Fruit fly (Drosophila melanogaster) whole organism, embryonic: ENCODE results near the gene CG43407.

ENCODE experiments used
- BEAF-32 ChIP-seq: fragments of 200-800 bp; sonication (Bioruptor generic); optimal IDR thresholded peaks from 3 replicates; lab custom pipeline; 2017; ENCODE audit warnings: missing biosample characterization, missing genetic modification characterization, mild to moderate bottlenecking, moderate library complexity, missing genetic modification reagents
- CG10274 ChIP-seq: fragments of 200-800 bp; sonication (Bioruptor generic); optimal IDR thresholded peaks from 3 replicates; lab custom pipeline; 2017; ENCODE audit warnings: missing biosample characterization, mild to moderate bottlenecking, missing genetic modification characterization
- CG10366 ChIP-seq: fragments of 200-800 bp; sonication (Bioruptor generic); IDR thresholded peaks from 2 replicates; pipeline ENCODE4 v1.3.6; 2022; ENCODE audit warnings: missing biosample characterization, missing genetic modification characterization
- CG11560 ChIP-seq: fragments of 200-800 bp; sonication (Bioruptor generic); IDR thresholded peaks from 3 replicates; pipeline ENCODE4 v1.3.6; 2022; ENCODE audit warnings: missing biosample characterization, missing genetic modification characterization
- CG12071 ChIP-seq: fragments of 200-800 bp; sonication (Bioruptor generic); optimal IDR thresholded peaks from 3 replicates; lab custom pipeline; 2018; ENCODE audit warnings: missing biosample characterization, mild to moderate bottlenecking, missing genetic modification characterization
- CG1647 ChIP-seq: fragments of 200-800 bp; sonication (Bioruptor generic); optimal IDR thresholded peaks from 3 replicates; lab custom pipeline; 2016; ENCODE audit warnings: missing biosample characterization, missing genetic modification characterization
- CG16863 ChIP-seq: fragments of 200-800 bp; sonication (Bioruptor generic); optimal IDR thresholded peaks from 3 replicates; lab custom pipeline; 2016; ENCODE audit warnings: missing biosample characterization, missing genetic modification characterization
- CG17186 ChIP-seq: fragments of 200-800 bp; sonication (Bioruptor generic); optimal IDR thresholded peaks from 3 replicates; lab custom pipeline; 2017; ENCODE audit warnings: missing biosample characterization, missing genetic modification reagents, missing genetic modification characterization
- CG17385 ChIP-seq: fragments of 200-800 bp; sonication (Bioruptor generic); optimal IDR thresholded peaks from 3 replicates; lab custom pipeline; 2018; ENCODE audit warnings: missing biosample characterization, mild to moderate bottlenecking, missing genetic modification characterization
- CG18262 ChIP-seq: fragments of 200-800 bp; optimal IDR thresholded peaks from 3 replicates; lab custom pipeline; 2019; ENCODE audit warnings: missing biosample characterization, mild to moderate bottlenecking, missing genetic modification characterization, moderate library complexity
- CG3065 ChIP-seq: fragments of 200-800 bp; sonication (Bioruptor generic); optimal IDR thresholded peaks from 2 replicates; lab custom pipeline; 2016; ENCODE audit warnings: missing biosample characterization, missing genetic modification characterization
- CG31388 ChIP-seq: fragments of 200-800 bp; sonication (Bioruptor generic); optimal IDR thresholded peaks from 2 replicates; lab custom pipeline; 2016; ENCODE audit warnings: missing biosample characterization, missing genetic modification characterization
- CG3163 ChIP-seq: fragments of 200-800 bp; sonication (Bioruptor generic); optimal IDR thresholded peaks from 3 replicates; lab custom pipeline; 2016; ENCODE audit warnings: missing biosample characterization, missing genetic modification characterization
- CG4424 ChIP-seq: fragments of 200-800 bp; sonication (Bioruptor generic); optimal IDR thresholded peaks from 3 replicates; lab custom pipeline; 2016; ENCODE audit warnings: missing biosample characterization, missing genetic modification characterization
- CG4730 ChIP-seq: fragments of 200-800 bp; sonication (Bioruptor generic); IDR thresholded peaks from 2 replicates; pipeline ENCODE4 v1.3.6; 2022; ENCODE audit warnings: missing biosample characterization, missing genetic modification characterization
- CG7786 ChIP-seq: fragments of 200-800 bp; sonication (Bioruptor generic); optimal IDR thresholded peaks from 2 replicates; lab custom pipeline; 2016; ENCODE audit warnings: missing biosample characterization, missing genetic modification characterization
- CG7839 ChIP-seq: fragments of 200-800 bp; sonication (Bioruptor generic); optimal IDR thresholded peaks from 3 replicates; lab custom pipeline; 2018; ENCODE audit warnings: missing biosample characterization, mild to moderate bottlenecking, missing genetic modification characterization, moderate library complexity
- CG8765 ChIP-seq: fragments of 200-800 bp; sonication (Bioruptor generic); IDR thresholded peaks from 2 replicates; pipeline ENCODE4 v1.3.6; 2022; ENCODE audit warnings: missing biosample characterization, missing genetic modification characterization
- CTCF ChIP-seq: fragments of 200-800 bp; sonication (Bioruptor generic); optimal IDR thresholded peaks from 2 replicates; lab custom pipeline; 2017; ENCODE audit warnings: missing biosample characterization, mild to moderate bottlenecking, missing genetic modification characterization, moderate library complexity
- Dfd ChIP-seq, 2 experiments: fragments of >200 bp; optimal IDR thresholded peaks; 2 replicates each; lab custom pipeline; 2017; ENCODE audit warnings: missing biosample characterization in 2 of 2, missing genetic modification characterization in 2 of 2
- Dip2 ChIP-seq: fragments of 200-800 bp; sonication (Bioruptor generic); IDR thresholded peaks from 2 replicates; pipeline ENCODE4 v1.3.6; 2022; ENCODE audit warnings: missing biosample characterization, missing genetic modification characterization
- Drgx ChIP-seq: fragments of 200-800 bp; sonication (Bioruptor generic); IDR thresholded peaks from 2 replicates; pipeline ENCODE4 v1.3.6; 2022; ENCODE audit warnings: missing biosample characterization, missing genetic modification characterization
- GATAe ChIP-seq: fragments of 200-800 bp; sonication (Bioruptor generic); conservative IDR thresholded peaks from 2 replicates; pipeline ENCODE4 v1.3.6; 2022; ENCODE audit warnings: missing biosample characterization, missing genetic modification characterization
- HHEX ChIP-seq: fragments of 200-800 bp; sonication (Bioruptor generic); optimal IDR thresholded peaks from 3 replicates; lab custom pipeline; 2017; ENCODE audit warnings: missing biosample characterization, mild to moderate bottlenecking, missing genetic modification characterization, missing genetic modification reagents
- Hmr ChIP-seq: fragments of 200-800 bp; sonication (Bioruptor generic); optimal IDR thresholded peaks from 3 replicates; lab custom pipeline; 2017; ENCODE audit warnings: mild to moderate bottlenecking, missing biosample characterization, missing genetic modification reagents, missing genetic modification characterization
- Med ChIP-seq: fragments of 200-800 bp; sonication (Bioruptor generic); peaks from one replicate; lab custom pipeline; 2016; ENCODE audit warnings: missing biosample characterization, missing genetic modification characterization, mild to moderate bottlenecking, inconsistent platforms, moderate library complexity
- NK7.1 ChIP-seq: fragments of 200-800 bp; sonication (Bioruptor generic); optimal IDR thresholded peaks from 3 replicates; lab custom pipeline; 2016; ENCODE audit warnings: missing biosample characterization, missing genetic modification characterization
- NfI ChIP-seq: fragments of 200-800 bp; sonication (Bioruptor generic); optimal IDR thresholded peaks from 3 replicates; lab custom pipeline; 2018; ENCODE audit warnings: missing biosample characterization, mild to moderate bottlenecking, missing genetic modification characterization, moderate library complexity
- Ptx1 ChIP-seq: fragments of 200-800 bp; sonication (Bioruptor generic); IDR thresholded peaks from 2 replicates; pipeline ENCODE4 v1.3.6; 2022; ENCODE audit warnings: missing biosample characterization, missing genetic modification characterization
- Ravus ChIP-seq: fragments of 200-800 bp; sonication (Bioruptor generic); IDR thresholded peaks from 2 replicates; pipeline ENCODE4 v1.3.6; 2022; ENCODE audit warnings: missing biosample characterization, missing genetic modification characterization
- Taf1 ChIP-seq: fragments of 200-800 bp; sonication (Bioruptor generic); IDR thresholded peaks from 2 replicates; pipeline ENCODE4 v1.3.6; 2022; ENCODE audit warnings: missing biosample characterization, missing genetic modification characterization
- Xrp1 ChIP-seq: fragments of 200-800 bp; sonication (Bioruptor generic); IDR thresholded peaks from 2 replicates; pipeline ENCODE4 v1.3.6; 2022; ENCODE audit warnings: missing biosample characterization, missing genetic modification characterization
- al ChIP-seq: fragments of 200-800 bp; sonication (Bioruptor generic); IDR thresholded peaks from 2 replicates; pipeline ENCODE4 v1.3.6; 2022; ENCODE audit warnings: missing biosample characterization, missing genetic modification characterization
- ara ChIP-seq: fragments of 200-800 bp; sonication (Bioruptor generic); IDR thresholded peaks from 2 replicates; pipeline ENCODE4 v1.3.6; 2022; ENCODE audit warnings: missing biosample characterization, missing genetic modification characterization
- bcd ChIP-seq: fragments of 200-800 bp; sonication (Bioruptor generic); optimal IDR thresholded peaks from 2 replicates; lab custom pipeline; 2017; ENCODE audit warnings: missing biosample characterization, mild to moderate bottlenecking, missing genetic modification characterization
- bsh ChIP-seq, 2 experiments: fragments of 200-800 bp; sonication (Bioruptor generic); optimal IDR thresholded peaks; 2 replicates each; lab custom pipeline; 2017 to 2018; ENCODE audit warnings: mild to moderate bottlenecking in 2 of 2, missing biosample characterization in 2 of 2, missing genetic modification characterization in 2 of 2, moderate library complexity in 1 of 2
- chif ChIP-seq, 2 experiments: fragments of 200-800 bp; sonication (Bioruptor generic); optimal IDR thresholded peaks; 3 replicates each; lab custom pipeline; 2016; ENCODE audit warnings: missing biosample characterization in 2 of 2, missing genetic modification characterization in 2 of 2
- ci ChIP-seq: fragments of 200-800 bp; sonication (Bioruptor generic); IDR thresholded peaks from 3 replicates; pipeline ENCODE4 v1.3.6; 2022; ENCODE audit warnings: missing biosample characterization, missing genetic modification characterization
- danr ChIP-seq: fragments of 200-800 bp; sonication (Bioruptor generic); IDR thresholded peaks from 2 replicates; pipeline ENCODE4 v1.3.6; 2022; ENCODE audit warnings: missing biosample characterization, missing genetic modification characterization
- gcm ChIP-seq: fragments of 200-800 bp; sonication (Bioruptor generic); optimal IDR thresholded peaks from 2 replicates; lab custom pipeline; 2019; ENCODE audit warnings: missing biosample characterization, mild to moderate bottlenecking, missing genetic modification characterization, moderate library complexity
- gcm2 ChIP-seq: fragments of 200-800 bp; sonication (Bioruptor generic); optimal IDR thresholded peaks from 2 replicates; lab custom pipeline; 2016; ENCODE audit warnings: missing biosample characterization, missing genetic modification characterization
- her ChIP-seq: fragments of 200-800 bp; sonication (Bioruptor generic); optimal IDR thresholded peaks from 2 replicates; lab custom pipeline; 2016; ENCODE audit warnings: missing biosample characterization, missing genetic modification characterization
- kay ChIP-seq: fragments of 200-800 bp; sonication (Bioruptor generic); optimal IDR thresholded peaks from 2 replicates; lab custom pipeline; 2016; ENCODE audit warnings: missing biosample characterization, missing genetic modification characterization
- kni ChIP-seq: fragments of 200-800 bp; sonication (Bioruptor generic); optimal IDR thresholded peaks from 3 replicates; lab custom pipeline; 2017; ENCODE audit warnings: mild to moderate bottlenecking, missing biosample characterization, missing genetic modification reagents, missing genetic modification characterization
- nerfin-2 ChIP-seq: fragments of 200-800 bp; sonication (Bioruptor generic); IDR thresholded peaks from 2 replicates; pipeline ENCODE4 v1.3.6; 2022; ENCODE audit warnings: missing biosample characterization, missing genetic modification characterization; ENCODE audit not compliant: partially characterized antibody
- pita ChIP-seq: fragments of 200-800 bp; sonication (Bioruptor generic); optimal IDR thresholded peaks from 2 replicates; lab custom pipeline; 2017; ENCODE audit warnings: missing biosample characterization, mild to moderate bottlenecking, missing genetic modification characterization
- psq ChIP-seq: fragments of 200-800 bp; sonication (Bioruptor generic); optimal IDR thresholded peaks from 2 replicates; lab custom pipeline; 2017; ENCODE audit warnings: missing biosample characterization, missing genetic modification characterization
- rib ChIP-seq: fragments of 200-800 bp; sonication (Bioruptor generic); IDR thresholded peaks from 2 replicates; pipeline ENCODE4 v1.3.6; 2022; ENCODE audit warnings: missing biosample characterization, missing genetic modification characterization
- schlank ChIP-seq: fragments of 200-800 bp; sonication (Bioruptor generic); optimal IDR thresholded peaks from 2 replicates; lab custom pipeline; 2018; ENCODE audit warnings: missing biosample characterization, mild to moderate bottlenecking, missing genetic modification characterization
- seq ChIP-seq: fragments of 200-800 bp; sonication (Bioruptor generic); IDR thresholded peaks from 2 replicates; pipeline ENCODE4 v1.3.6; 2022; ENCODE audit warnings: missing biosample characterization, missing genetic modification characterization
- sqz ChIP-seq: fragments of 200-800 bp; sonication (Bioruptor generic); optimal IDR thresholded peaks from 3 replicates; lab custom pipeline; 2018; ENCODE audit warnings: missing biosample characterization, mild to moderate bottlenecking, missing genetic modification characterization
- vvl ChIP-seq: fragments of 200-800 bp; sonication (Bioruptor generic); IDR thresholded peaks from 2 replicates; pipeline ENCODE4 v1.3.6; 2022; ENCODE audit warnings: missing biosample characterization, missing genetic modification characterization

CG43407 gene

DNA sequence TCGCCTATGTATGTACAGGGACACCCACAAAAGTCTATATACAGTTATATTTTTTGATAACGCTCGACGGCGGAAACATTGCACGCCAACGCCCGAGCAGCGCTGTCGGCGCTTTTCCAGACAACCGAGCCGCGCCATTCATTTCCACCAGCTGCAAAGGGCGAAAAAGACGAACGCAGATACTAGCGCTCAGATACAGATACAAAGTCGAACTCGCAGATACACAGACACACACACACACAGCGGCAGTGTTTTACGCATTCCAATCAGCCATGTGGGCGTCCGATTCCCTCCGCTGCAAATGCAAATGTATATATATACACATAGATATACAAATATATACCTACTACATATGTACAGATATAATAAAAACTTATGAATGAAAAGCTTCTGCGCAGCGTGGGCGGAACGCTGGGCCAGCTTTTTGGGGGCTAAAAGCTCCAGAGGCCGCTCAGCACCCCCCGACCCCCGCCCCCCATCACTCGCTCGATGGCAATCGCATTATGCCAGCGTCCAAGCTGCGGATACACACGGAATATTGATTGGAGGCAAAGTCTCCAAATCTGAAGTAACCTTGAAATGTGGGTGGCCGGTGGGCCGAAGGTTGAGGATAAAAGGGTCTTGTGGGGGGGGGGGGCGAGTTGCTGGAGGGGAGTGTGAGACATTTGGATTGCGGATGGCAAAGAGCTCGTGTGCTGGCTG is 38.4 kb upstream of the CG43407 start (continued):
- TF ChIP-seq Dip2 (GFP tag; lab: Robert Waterston, UW) (no peak), gcm2 (GFP tag; lab: Kevin White, UChicago) (no peak), bsh (GFP tag; optimal IDR thresholded peaks at IDR 0.05; lab: Kevin White, UChicago) (no peak), CG18262 (tag; lab: Kevin White, UChicago) (no peak), schlank (no peak), ara (GFP tag; lab: Robert Waterston, UW) (no peak), Xrp1 (GFP tag; lab: Robert Waterston, UW) (no peak), danr (GFP tag; lab: Robert Waterston, UW) (no peak), Ravus (no peak), CG7839 (no peak), rib (GFP tag; lab: Robert Waterston, UW) (no peak), NfI (no peak), CG10366 (GFP tag; lab: Robert Waterston, UW) (no peak), Taf1 (GFP tag; lab: Robert Waterston, UW) (no peak), CG8765 (GFP tag; lab: Robert Waterston, UW) (no peak), HHEX (no peak), ci (GFP tag; lab: Robert Waterston, UW) (0 out of 3 replicates have a peak, but pooled peaks have one; percentile 64), nerfin-2 (GFP tag; lab: Robert Waterston, UW) (no peak), CG17385 (GFP tag; lab: Kevin White, UChicago) (no peak), CG17186 (GFP tag; lab: Kevin White, UChicago) (no peak), CG31388 (GFP tag; lab: Kevin White, UChicago) (no peak), BEAF-32 (no peak), Drgx (no peak; the same call in 1 of the 2 replicates), CG3163 (GFP tag; lab: Kevin White, UChicago) (no peak), bcd (no peak), CG12071 (GFP tag; lab: Kevin White, UChicago) (no peak), CG3065 (GFP tag; lab: Kevin White, UChicago) (no peak), CG16863 (GFP tag; lab: Kevin White, UChicago) (no peak), CG1647 (GFP tag; lab: Kevin White, UChicago) (no peak), CG10274 (GFP tag; lab: Kevin White, UChicago) (no peak), her (no peak), CG4424 (no peak), CTCF (GFP tag; lab: Kevin White, UChicago) (no peak), Dfd (GFP tag; optimal IDR thresholded peaks at IDR 0.05; lab: Kevin White, UChicago) (peak in 1 of 2 experiments; percentile 18), CG7786 (GFP tag; lab: Kevin White, UChicago) (no peak), NK7.1 (no peak), seq (GFP tag; lab: Robert Waterston, UW) (peak; percentile 54; the same call in 1 of the 2 replicates), vvl (peak; percentile 78; the same call in 1 of the 2 replicates), psq (GFP tag; lab: Kevin White, UChicago) (no peak), CG4730 (GFP tag; lab: Robert Waterston, UW) (no peak), sqz (GFP tag; lab: Kevin White, UChicago) (no peak), pita (GFP tag; lab: Kevin White, UChicago) (no peak), gcm (GFP tag; lab: Kevin White, UChicago) (peak; percentile 17), CG11560 (tag; lab: Robert Waterston, UW) (no peak), al (GFP tag; lab: Robert Waterston, UW) (no peak), Med (peak; percentile 72), chif (GFP tag; optimal IDR thresholded peaks at IDR 0.05; lab: Kevin White, UChicago) (no peak), kay (GFP tag; lab: Kevin White, UChicago) (no peak), kni (GFP tag; lab: Kevin White, UChicago) (peak; percentile 42), Hmr (GFP tag; lab: Kevin White, UChicago) (no peak), Ptx1 (GFP tag; lab: Robert Waterston, UW) (no peak), GATAe (GFP tag; lab: Robert Waterston, UW) (no peak)
